Worm (Caenorhabditis elegans) whole organism, late embryonic: ENCODE data around the gene idpc-1.

Source experiments
- ceh-30 ChIP-seq: fragments of 150-350 bp; optimal IDR thresholded peaks from 2 replicates; lab custom pipeline; 2014; ENCODE audit warnings: missing biosample characterization, missing genetic modification characterization
- fax-1 ChIP-seq: sonication (generic microtip); optimal IDR thresholded peaks from 2 replicates; lab custom pipeline; 2016; ENCODE audit warnings: missing genotype, missing genetic modification characterization, missing compliant biosample characterization
- nhr-11 ChIP-seq: fragments of 150-350 bp; optimal IDR thresholded peaks from 2 replicates; lab custom pipeline; 2014; ENCODE audit warnings: missing biosample characterization, missing genetic modification characterization
- pqm-1 ChIP-seq: sonication (generic microtip); optimal IDR thresholded peaks from 2 replicates; lab custom pipeline; 2016; ENCODE audit warnings: missing genetic modification characterization, missing compliant biosample characterization
- zip-5 ChIP-seq: sonication (generic microtip); optimal IDR thresholded peaks from 2 replicates; lab custom pipeline; 2016; ENCODE audit warnings: missing genetic modification characterization, missing compliant biosample characterization

- TF ChIP-seq ceh-30 (tag; lab: Kevin White, UChicago) (no peak), zip-5 (tag; lab: Kevin White, UChicago) (no peak), fax-1 (tag; lab: Kevin White, UChicago) (no peak), pqm-1 (no peak), nhr-11 (tag; lab: Kevin White, UChicago) (no peak)
Measured at ce11 chrIII:11443408-11443994, 16.5 kb downstream of the idpc-1 start.
